Fruit fly (Drosophila melanogaster) whole organism, wandering third instar larva: Measurements from ENCODE around the gene Ilp5.

ENCODE experiments used
- Abd-B ChIP-seq: fragments of >200 bp; optimal IDR thresholded peaks from 2 replicates; lab custom pipeline; 2017; ENCODE audit warnings: missing biosample characterization, missing genetic modification characterization
- CG32264 ChIP-seq: fragments of 200-800 bp; sonication (Bioruptor generic); optimal IDR thresholded peaks from 2 replicates; lab custom pipeline; 2016; ENCODE audit warnings: missing biosample characterization, missing genetic modification characterization
- CG9705 ChIP-seq: fragments of 200-800 bp; sonication (Bioruptor generic); optimal IDR thresholded peaks from 2 replicates; lab custom pipeline; 2018; ENCODE audit warnings: missing biosample characterization, mild to moderate bottlenecking, missing genetic modification characterization
- Dfd ChIP-seq: fragments of >200 bp; optimal IDR thresholded peaks from 2 replicates; lab custom pipeline; 2017; ENCODE audit warnings: missing biosample characterization, missing genetic modification characterization
- Dif ChIP-seq: fragments of 200-275, 200-300 bp; sonication (Bioruptor generic); optimal IDR thresholded peaks from 2 replicates; lab custom pipeline; 2018; ENCODE audit warnings: missing biosample characterization, missing genetic modification characterization; ENCODE audit not compliant: partially characterized antibody
- HLH106 ChIP-seq: fragments of 200-800 bp; optimal IDR thresholded peaks from 3 replicates; lab custom pipeline; 2019; ENCODE audit warnings: missing biosample characterization, mild to moderate bottlenecking, missing genetic modification characterization, moderate library complexity
- Hnf4 ChIP-seq: fragments of 200-800 bp; sonication (Bioruptor generic); optimal IDR thresholded peaks from 2 replicates; lab custom pipeline; 2016; ENCODE audit warnings: missing biosample characterization, mild to moderate bottlenecking, missing genetic modification characterization
- Hr78 ChIP-seq: fragments of >200 bp; optimal IDR thresholded peaks from 2 replicates; lab custom pipeline; 2017; ENCODE audit warnings: missing biosample characterization, missing genetic modification characterization
- Hr83 ChIP-seq: fragments of 200-300 bp; sonication (Bioruptor generic); optimal IDR thresholded peaks from 2 replicates; lab custom pipeline; 2016; ENCODE audit warnings: missing biosample characterization, mild to moderate bottlenecking, missing genetic modification characterization, moderate library complexity; ENCODE audit not compliant: poor library complexity, severe bottlenecking
- Jra ChIP-seq: sonication (Bioruptor generic); optimal IDR thresholded peaks from 2 replicates; lab custom pipeline; 2016; ENCODE audit warnings: missing biosample characterization, missing genetic modification characterization
- Mio ChIP-seq: sonication (Bioruptor generic); optimal IDR thresholded peaks from 2 replicates; lab custom pipeline; 2016; ENCODE audit warnings: missing biosample characterization, missing genetic modification characterization
- Myc ChIP-seq: fragments of >200 bp; optimal IDR thresholded peaks from 2 replicates; lab custom pipeline; 2017
- N ChIP-seq: fragments of >200 bp; optimal IDR thresholded peaks from 2 replicates; lab custom pipeline; 2018; ENCODE audit warnings: missing biosample characterization, missing external identifiers, missing genetic modification characterization
- OdsH ChIP-seq: fragments of 200-800 bp; sonication (Bioruptor generic); optimal IDR thresholded peaks from 2 replicates; lab custom pipeline; 2016; ENCODE audit warnings: missing biosample characterization, mild to moderate bottlenecking, missing genetic modification characterization
- Rel ChIP-seq, 2 experiments: fragments of 200-800 bp; sonication (Bioruptor generic) in 1 of 2; optimal IDR thresholded peaks; 2 replicates in 1 of 2; 3 replicates in 1 of 2; lab custom pipeline; 2016 to 2019; ENCODE audit warnings: mild to moderate bottlenecking in 2 of 2, missing biosample characterization in 2 of 2, missing genetic modification characterization in 2 of 2, moderate library complexity in 1 of 2
- Sp1 ChIP-seq: fragments of 200-800 bp; sonication (Bioruptor generic); optimal IDR thresholded peaks from 3 replicates; lab custom pipeline; 2019; ENCODE audit warnings: missing biosample characterization, mild to moderate bottlenecking, missing genetic modification characterization, moderate library complexity
- Vsx2 ChIP-seq: fragments of 200-300, 225-300 bp; sonication (Bioruptor generic); optimal IDR thresholded peaks from 2 replicates; lab custom pipeline; 2018; ENCODE audit warnings: missing biosample characterization, missing genetic modification characterization; ENCODE audit not compliant: partially characterized antibody
- brk ChIP-seq: fragments of 200-800 bp; sonication (Bioruptor generic); optimal IDR thresholded peaks from 2 replicates; lab custom pipeline; 2016; ENCODE audit warnings: missing biosample characterization, mild to moderate bottlenecking, missing genetic modification characterization
- dl ChIP-seq, 2 experiments: fragments of 175-275, 200-275 bp in 1 of 2; fragments of 200-275 bp in 1 of 2; sonication (Bioruptor generic); optimal IDR thresholded peaks; lab custom pipeline; 2018; ENCODE audit warnings: mild to moderate bottlenecking in 2 of 2, missing biosample characterization in 2 of 2, missing genetic modification characterization in 2 of 2, moderate library complexity in 2 of 2; ENCODE audit not compliant: partially characterized antibody in 2 of 2, insufficient read depth in 1 of 2
- dmrt93B ChIP-seq: fragments of 200-800 bp; sonication (Bioruptor generic); optimal IDR thresholded peaks from 2 replicates; lab custom pipeline; 2018; ENCODE audit warnings: missing biosample characterization, mild to moderate bottlenecking, missing genetic modification characterization
- foxo ChIP-seq, 2 experiments: fragments of 200-800 bp; sonication (Bioruptor generic); optimal IDR thresholded peaks; 2 replicates in 1 of 2; 3 replicates in 1 of 2; lab custom pipeline; 2016 to 2017; ENCODE audit warnings: missing biosample characterization in 2 of 2, missing genetic modification characterization in 2 of 2
- fru ChIP-seq: fragments of 200-800 bp; sonication (Bioruptor generic); optimal IDR thresholded peaks from 3 replicates; lab custom pipeline; 2016; ENCODE audit warnings: missing biosample characterization, mild to moderate bottlenecking, missing genetic modification characterization
- h ChIP-seq: fragments of 200-800 bp; sonication (Bioruptor generic); optimal IDR thresholded peaks from 3 replicates; lab custom pipeline; 2016; ENCODE audit warnings: missing biosample characterization, mild to moderate bottlenecking, missing genetic modification characterization
- jim ChIP-seq: fragments of 175-275, 200-325 bp; sonication (Bioruptor generic); optimal IDR thresholded peaks from 2 replicates; lab custom pipeline; 2016; ENCODE audit warnings: missing biosample characterization, mild to moderate bottlenecking, missing genetic modification characterization
- lola ChIP-seq: fragments of >200 bp; optimal IDR thresholded peaks from 2 replicates; lab custom pipeline; 2017; ENCODE audit warnings: missing biosample characterization, missing genetic modification characterization
- pan ChIP-seq: fragments of >200 bp; optimal IDR thresholded peaks from 2 replicates; lab custom pipeline; 2017
- psq ChIP-seq: fragments of 200-800 bp; sonication (Bioruptor generic); optimal IDR thresholded peaks from 3 replicates; lab custom pipeline; 2017; ENCODE audit warnings: missing biosample characterization, mild to moderate bottlenecking, missing genetic modification characterization, moderate library complexity
- rgr ChIP-seq: fragments of 200-800 bp; sonication (Bioruptor generic); optimal IDR thresholded peaks from 3 replicates; lab custom pipeline; 2016; ENCODE audit warnings: missing biosample characterization, mild to moderate bottlenecking, missing genetic modification characterization
- sage ChIP-seq: fragments of 200-800 bp; sonication (Bioruptor generic); optimal IDR thresholded peaks from 2 replicates; lab custom pipeline; 2016; ENCODE audit warnings: missing biosample characterization, mild to moderate bottlenecking, missing genetic modification characterization
- sv ChIP-seq: fragments of 200-800 bp; sonication (Bioruptor generic); optimal IDR thresholded peaks from 3 replicates; lab custom pipeline; 2016; ENCODE audit warnings: missing biosample characterization, missing genetic modification characterization
- tai ChIP-seq: sonication (Bioruptor generic); optimal IDR thresholded peaks from 2 replicates; lab custom pipeline; 2016; ENCODE audit warnings: missing biosample characterization, missing genetic modification characterization
- usp ChIP-seq: fragments of >200 bp; optimal IDR thresholded peaks from 2 replicates; lab custom pipeline; 2017; ENCODE audit warnings: missing biosample characterization, missing genetic modification characterization

The Ilp5 gene

DNA sequence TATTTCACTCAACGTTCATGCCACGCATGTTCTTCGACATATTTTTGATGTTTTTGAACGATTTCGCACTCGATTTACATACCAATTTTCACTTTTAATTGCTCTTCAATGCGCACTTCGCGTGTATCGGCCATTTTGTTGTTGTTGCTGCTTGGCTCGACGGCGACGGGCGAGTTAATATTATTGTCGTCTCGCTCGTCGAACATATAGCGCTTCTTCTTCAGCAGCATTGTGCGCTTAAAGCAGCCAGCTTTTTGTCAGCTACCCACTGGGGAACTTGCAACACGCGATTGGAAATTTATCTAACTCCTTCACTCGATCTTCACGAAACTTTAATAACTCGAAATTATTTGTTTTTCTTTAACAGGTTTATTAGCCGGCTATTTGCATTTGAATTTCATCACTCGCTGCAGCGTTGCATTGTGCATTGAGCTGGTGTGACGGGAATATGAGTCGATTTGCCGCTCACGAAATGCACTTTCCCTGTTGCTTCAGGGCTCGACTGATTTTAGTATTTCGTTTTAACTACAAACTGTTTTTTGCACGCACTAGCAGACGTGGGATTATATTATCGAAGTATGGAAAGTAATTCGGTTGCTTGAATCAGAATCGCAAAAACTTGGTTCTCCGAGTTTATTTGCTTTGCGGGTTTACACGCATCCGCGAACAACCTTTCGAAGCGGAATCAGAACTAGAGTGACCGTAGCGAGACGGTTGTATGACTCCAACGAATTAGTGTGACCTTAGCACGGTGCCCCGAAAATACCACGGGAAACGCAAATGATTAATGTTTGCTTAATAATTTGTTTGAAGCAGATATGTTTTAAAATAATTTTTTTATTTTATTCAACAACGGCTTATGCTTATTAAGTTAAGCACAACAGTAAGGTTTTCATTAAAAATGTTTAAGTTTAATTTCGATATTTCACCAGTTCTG, 31.2 kb upstream of the Ilp5 start, which contains the start of gene RasGAP1:
TSS of gene RasGAP1 (minus strand) at position 703 of the 937 bp plus-strand sequence.
- TF ChIP-seq dl (GFP tag; optimal IDR thresholded peaks at IDR 0.05; lab: Kevin White, UChicago; ENCODE audit: insufficient read depth in 1 of 2, partially characterized antibody in 2 of 2) (peak; percentile 20 to 53), Myc (lab: Kevin White, UChicago) (peak; percentile 32), Dif (GFP tag; lab: Kevin White, UChicago) (peak; percentile 90), Sp1 (peak; percentile 35), CG32264 (no peak), Mio (GFP tag; lab: Kevin White, UChicago) (no peak), Rel (GFP tag; optimal IDR thresholded peaks at IDR 0.05; lab: Kevin White, UChicago) (no peak), Rel (tag; optimal IDR thresholded peaks at IDR 0.05; lab: Kevin White, UChicago) (peak; percentile 13), psq (GFP tag; lab: Kevin White, UChicago) (peak; percentile 34), jim (no peak), sage (GFP tag; lab: Kevin White, UChicago) (peak; percentile 14)

- TF ChIP-seq Vsx2 (GFP tag; lab: Kevin White, UChicago): no peak
- TF ChIP-seq foxo (GFP tag; optimal IDR thresholded peaks at IDR 0.05; lab: Kevin White, UChicago): peak in 1 of 2 experiments; percentile 25
- TF ChIP-seq dl (GFP tag; optimal IDR thresholded peaks at IDR 0.05; lab: Kevin White, UChicago; ENCODE audit: insufficient read depth in 1 of 2, partially characterized antibody in 2 of 2): peak in 1 of 2 experiments; percentile 61
- TF ChIP-seq psq (GFP tag; lab: Kevin White, UChicago): peak; percentile 66
- TF ChIP-seq Abd-B: no peak
- TF ChIP-seq Mio (GFP tag; lab: Kevin White, UChicago): no peak
- peak; percentile 86 for TF ChIP-seq fru
- TF ChIP-seq brk (GFP tag; lab: Kevin White, UChicago): peak; percentile 2
- peak; percentile 62 for TF ChIP-seq h
- TF ChIP-seq Rel (GFP tag; optimal IDR thresholded peaks at IDR 0.05; lab: Kevin White, UChicago): no peak
- TF ChIP-seq Rel (tag; optimal IDR thresholded peaks at IDR 0.05; lab: Kevin White, UChicago): peak; percentile 90
- peak; percentile 28 for TF ChIP-seq N (GFP tag; lab: Kevin White, UChicago)
- no peak for TF ChIP-seq lola (GFP tag; lab: Kevin White, UChicago)
- TF ChIP-seq Jra (GFP tag; lab: Kevin White, UChicago): peak; percentile 20
- peak; percentile 21 for TF ChIP-seq Dif (GFP tag; lab: Kevin White, UChicago)
- no peak for TF ChIP-seq CG9705
Observed at dm6 chr3L:9853895-9854470, 30.3 kb upstream of the Ilp5 start.

DNA sequence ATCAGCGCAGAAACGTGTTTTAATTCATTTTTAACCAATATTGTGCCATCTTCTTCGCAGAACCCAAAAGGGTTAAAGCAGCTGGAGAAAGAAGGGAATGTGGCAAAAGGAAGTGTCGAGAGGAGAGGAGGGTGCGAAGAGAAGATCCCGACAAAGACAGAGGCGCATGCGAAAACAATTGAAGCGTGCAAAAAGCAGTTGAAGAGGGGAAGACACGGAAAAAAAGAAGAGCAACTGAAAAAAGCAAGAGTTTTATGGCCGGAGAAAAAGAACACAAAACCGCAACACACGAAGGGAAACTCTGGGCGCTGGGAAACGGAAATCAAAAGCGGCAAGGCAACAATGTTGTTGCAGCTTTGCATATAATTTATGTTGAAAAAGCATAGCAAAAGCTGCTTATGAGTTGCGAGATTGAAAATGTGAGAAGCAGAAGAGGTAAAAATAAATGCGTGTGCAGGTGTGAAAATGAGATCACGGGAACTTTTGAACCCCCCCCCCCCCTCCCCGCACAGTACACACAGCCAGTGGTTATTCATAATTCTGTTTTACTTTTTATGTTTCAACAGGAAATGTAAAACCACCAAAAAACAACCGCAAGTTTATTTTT, 29.5 kb upstream of the Ilp5 start:
- TF ChIP-seq Hr83 (GFP tag; lab: Kevin White, UChicago) (no peak), Mio (GFP tag; lab: Kevin White, UChicago) (no peak), pan (lab: Kevin White, UChicago) (no peak), rgr (GFP tag; lab: Kevin White, UChicago) (no peak), OdsH (GFP tag; lab: Kevin White, UChicago) (no peak), usp (no peak), Hnf4 (GFP tag; lab: Kevin White, UChicago) (no peak), Sp1 (no peak), CG32264 (no peak), sv (GFP tag; lab: Kevin White, UChicago) (no peak), sage (GFP tag; lab: Kevin White, UChicago) (no peak), dmrt93B (no peak), jim (no peak), Rel (GFP tag; optimal IDR thresholded peaks at IDR 0.05; lab: Kevin White, UChicago) (no peak), Rel (tag; optimal IDR thresholded peaks at IDR 0.05; lab: Kevin White, UChicago) (no peak), psq (GFP tag; lab: Kevin White, UChicago) (peak; percentile 88), Dfd (GFP tag; lab: Kevin White, UChicago) (peak; percentile 92), Dif (GFP tag; lab: Kevin White, UChicago) (no peak), Jra (GFP tag; lab: Kevin White, UChicago) (no peak), h (no peak), Hr78 (GFP tag; lab: Kevin White, UChicago) (no peak), brk (GFP tag; lab: Kevin White, UChicago) (no peak), Vsx2 (GFP tag; lab: Kevin White, UChicago) (peak; percentile 28), HLH106 (tag; lab: Kevin White, UChicago) (peak; percentile 1), fru (no peak), tai (no peak)
- TF ChIP-seq, all 38 proteins: peak for 4
